Worm (Caenorhabditis elegans): ENCODE measurements around the gene try-13.

ce11 chrV:7437538-7437937, 2.4 kb upstream of the try-13 start, which contains the start of gene F25E5.9:
- TF ChIP-seq ZK546.5 (tag; optimal IDR thresholded peaks at IDR 0.05): no peak
- no peak for TF ChIP-seq arid-1 (GFP tag; conservative IDR thresholded peaks at IDR 0.05)
- TF ChIP-seq pha-4 (GFP tag; IDR thresholded peaks at IDR 0.05): no peak
- TF ChIP-seq pha-4 (tag; optimal IDR thresholded peaks at IDR 0.05): no peak
- no peak for TF ChIP-seq lin-1 (GFP tag; IDR thresholded peaks at IDR 0.05)
- no peak for TF ChIP-seq ceh-82 (tag; optimal IDR thresholded peaks at IDR 0.05)
- TF ChIP-seq nhr-10 (tag; optimal IDR thresholded peaks at IDR 0.05): no peak
